Worm (Caenorhabditis elegans): Measurements from ENCODE around the gene snf-5.

The snf-5 gene

ce11 chrII:12865604-12866003 lies at the start of gene snf-5:
Gene snf-5 (minus strand): TSS chrII:12865785.
- TF ChIP-seq nhr-12 (tag; optimal IDR thresholded peaks at IDR 0.05) (no peak), nhr-43 (tag; optimal IDR thresholded peaks at IDR 0.05; ENCODE audit: poor library complexity, severe bottlenecking) (no peak), jun-1 (tag; optimal IDR thresholded peaks at IDR 0.05) (no peak), skn-1 (tag; optimal IDR thresholded peaks at IDR 0.05) (no peak), nfya-1 (tag; optimal IDR thresholded peaks at IDR 0.05; ENCODE audit: insufficient read depth) (no peak), eor-1 (tag; optimal IDR thresholded peaks at IDR 0.05) (no peak), nhr-77 (tag; optimal IDR thresholded peaks at IDR 0.05) (no peak), elt-3 (tag; optimal IDR thresholded peaks at IDR 0.05) (no peak), ceh-16 (tag; optimal IDR thresholded peaks at IDR 0.05) (no peak), nhr-25 (tag; optimal IDR thresholded peaks at IDR 0.05) (no peak), unc-39 (tag; optimal IDR thresholded peaks at IDR 0.05) (no peak), fkh-10 (GFP tag; optimal IDR thresholded peaks at IDR 0.05) (no peak), ceh-82 (tag; optimal IDR thresholded peaks at IDR 0.05) (no peak), elt-1 (tag; optimal IDR thresholded peaks at IDR 0.05) (no peak)

- TF ChIP-seq skn-1 (tag; optimal IDR thresholded peaks at IDR 0.05) (peak; percentile 66), sea-2 (GFP tag; optimal IDR thresholded peaks at IDR 0.05) (no peak), nhr-28 (tag; optimal IDR thresholded peaks at IDR 0.05) (no peak), nhr-237 (tag; optimal IDR thresholded peaks at IDR 0.05) (no peak), nhr-43 (tag; optimal IDR thresholded peaks at IDR 0.05; ENCODE audit: poor library complexity, severe bottlenecking) (no peak), lin-39 (tag; optimal IDR thresholded peaks at IDR 0.05) (no peak), elt-3 (tag; optimal IDR thresholded peaks at IDR 0.05) (no peak), lin-15B (tag; optimal IDR thresholded peaks at IDR 0.05) (peak; percentile 6), nhr-23 (tag; optimal IDR thresholded peaks at IDR 0.05) (peak; percentile 67), R02D3.7 (tag; optimal IDR thresholded peaks at IDR 0.05) (no peak), ceh-82 (tag; optimal IDR thresholded peaks at IDR 0.05) (no peak), lsy-12 (tag; optimal IDR thresholded peaks at IDR 0.05) (peak; percentile 23), ZK546.5 (tag; optimal IDR thresholded peaks at IDR 0.05) (no peak), ama-1 (optimal IDR thresholded peaks at IDR 0.05) (no peak), pha-4 (tag; optimal IDR thresholded peaks at IDR 0.05) (peak; percentile 48), elt-2 (tag; optimal IDR thresholded peaks at IDR 0.05) (peak; percentile 8), daf-12 (tag; optimal IDR thresholded peaks at IDR 0.05) (no peak), nfya-1 (tag; optimal IDR thresholded peaks at IDR 0.05; ENCODE audit: insufficient read depth) (peak; percentile 39), nhr-67 (tag; optimal IDR thresholded peaks at IDR 0.05) (no peak), tbx-2 (tag; optimal IDR thresholded peaks at IDR 0.05) (no peak), hmg-11 (tag; optimal IDR thresholded peaks at IDR 0.05) (no peak), egl-5 (tag; optimal IDR thresholded peaks at IDR 0.05) (no peak)
Observed at ce11 chrII:12914514-12915075, 49.0 kb upstream of the snf-5 start, which contains the start of gene F35C5.12. Gene F35C5.12 (minus strand): TSS chrII:12914564.

ce11 chrII:12908779-12909178 lies 43.2 kb upstream of the snf-5 start, which contains the start of gene ddn-2:
Gene ddn-2 (plus strand): TSS chrII:12909079.
- no peak for TF ChIP-seq nhr-25 (tag; optimal IDR thresholded peaks at IDR 0.05)
- TF ChIP-seq pha-4 (tag; optimal IDR thresholded peaks at IDR 0.05): no peak
- TF ChIP-seq ztf-4 (tag; optimal IDR thresholded peaks at IDR 0.05): no peak
- TF ChIP-seq eor-1 (tag; optimal IDR thresholded peaks at IDR 0.05): no peak
- TF ChIP-seq fkh-10 (GFP tag; optimal IDR thresholded peaks at IDR 0.05): no peak
- no peak for TF ChIP-seq ZK546.5 (tag; optimal IDR thresholded peaks at IDR 0.05)
- TF ChIP-seq zag-1 (tag; optimal IDR thresholded peaks at IDR 0.05): no peak
- no peak for TF ChIP-seq lin-15B (tag; optimal IDR thresholded peaks at IDR 0.05)
- TF ChIP-seq ceh-16 (tag; optimal IDR thresholded peaks at IDR 0.05): no peak
- TF ChIP-seq hmg-11 (tag; optimal IDR thresholded peaks at IDR 0.05): no peak

DNA sequence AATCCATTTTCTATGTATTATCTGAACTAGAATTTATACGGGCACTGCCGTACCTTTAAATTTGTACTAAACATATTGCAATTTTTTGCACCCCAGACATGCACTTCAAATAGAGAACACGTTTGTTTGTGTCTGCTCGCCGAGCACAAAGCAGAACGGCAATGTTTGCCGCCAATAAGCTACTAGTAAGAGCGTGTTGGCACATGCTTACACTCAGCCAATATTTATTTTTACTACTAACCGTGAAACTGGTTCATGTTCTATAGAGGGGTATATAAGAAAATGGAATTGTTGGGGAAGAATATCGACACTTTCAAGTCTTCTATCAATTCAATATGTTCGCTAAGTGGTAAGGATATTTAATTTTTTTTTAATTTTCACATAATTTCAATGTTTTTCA lies 41.5 kb upstream of the snf-5 start, which contains the start of gene nspb-11:
TSS of gene nspb-11 (plus strand) at position 301 of the 400 bp plus-strand sequence.
- TF ChIP-seq pha-4 (tag; optimal IDR thresholded peaks at IDR 0.05): no peak
- no peak for TF ChIP-seq ama-1 (optimal IDR thresholded peaks at IDR 0.05)
- no peak for TF ChIP-seq nhr-23 (tag; optimal IDR thresholded peaks at IDR 0.05)
- no peak for TF ChIP-seq ceh-82 (tag; optimal IDR thresholded peaks at IDR 0.05)
- no peak for TF ChIP-seq elt-2 (tag; optimal IDR thresholded peaks at IDR 0.05)
- TF ChIP-seq egl-27 (tag; optimal IDR thresholded peaks at IDR 0.05): no peak
- TF ChIP-seq egl-5 (tag; optimal IDR thresholded peaks at IDR 0.05): no peak
- no peak for TF ChIP-seq unc-39 (tag; optimal IDR thresholded peaks at IDR 0.05)
- no peak for TF ChIP-seq mdl-1 (tag; optimal IDR thresholded peaks at IDR 0.05)
- no peak for TF ChIP-seq R02D3.7 (tag; optimal IDR thresholded peaks at IDR 0.05)
- TF ChIP-seq jun-1 (tag; optimal IDR thresholded peaks at IDR 0.05): no peak
- no peak for TF ChIP-seq skn-1 (tag; optimal IDR thresholded peaks at IDR 0.05)
- TF ChIP-seq elt-1 (tag; optimal IDR thresholded peaks at IDR 0.05): no peak
- TF ChIP-seq ceh-16 (tag; optimal IDR thresholded peaks at IDR 0.05): no peak
- no peak for TF ChIP-seq ztf-4 (tag; optimal IDR thresholded peaks at IDR 0.05)

All from whole organism, L3 larva.